Worm (Caenorhabditis elegans) whole organism, L4 larva: ENCODE results near the gene ints-7.

Experiments used
- ces-1 ChIP-seq: fragments of 150-350 bp; sonication (generic microtip); optimal IDR thresholded peaks from 4 replicates; lab custom pipeline; 2014; ENCODE audit warnings: missing biosample characterization, missing genetic modification reagents, missing genetic modification characterization
- lsy-2 ChIP-seq, 2 experiments: fragments of 150-350 bp in 1 of 2; sonication (generic microtip) in 1 of 2; optimal IDR thresholded peaks; 2 replicates each; lab custom pipeline; 2014 to 2017; ENCODE audit warnings: missing biosample characterization in 2 of 2, missing genetic modification characterization in 2 of 2
- unc-130 ChIP-seq: sonication (generic microtip); optimal IDR thresholded peaks from 2 replicates; lab custom pipeline; 2016; ENCODE audit warnings: missing genetic modification reagents, missing genetic modification characterization, missing compliant biosample characterization

DNA sequence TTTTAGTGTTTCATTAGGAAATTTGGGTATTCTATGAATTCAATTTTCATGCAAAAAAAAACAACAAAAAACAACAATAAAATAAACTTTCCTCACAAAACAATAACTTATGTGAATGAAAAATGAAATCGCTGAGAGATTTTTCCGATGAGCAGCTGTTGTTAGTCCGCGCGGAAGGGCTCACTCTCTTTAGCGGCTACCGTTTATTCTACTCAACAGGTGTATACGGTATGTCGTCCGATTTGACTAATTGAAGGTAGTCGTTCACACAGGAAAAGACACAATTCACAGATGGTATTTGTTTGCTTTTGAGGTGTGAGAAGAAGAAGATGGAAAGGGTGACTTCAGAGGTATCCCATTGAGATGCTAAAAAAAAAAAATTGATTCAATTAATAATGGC is 14.0 kb upstream of the ints-7 start:
- no peak for TF ChIP-seq lsy-2 (tag; optimal IDR thresholded peaks at IDR 0.05; lab: Kevin White, UChicago)
- no peak for TF ChIP-seq unc-130 (GFP tag; lab: Kevin White, UChicago)
- no peak for TF ChIP-seq ces-1 (GFP tag; lab: Kevin White, UChicago)
